Worm (Caenorhabditis elegans) whole organism, midembryonic: ENCODE measurements around the gene ceh-27.

Experiments
- T22C8.4 ChIP-seq: fragments of 200-800 bp; sonication (Bioruptor generic); IDR thresholded peaks from 2 replicates; pipeline ENCODE4 v1.3.6; 2022; ENCODE audit warnings: missing genetic modification characterization, missing compliant biosample characterization
- cog-1 ChIP-seq: sonication (generic microtip); optimal IDR thresholded peaks from 2 replicates; lab custom pipeline; 2016; ENCODE audit warnings: missing genetic modification characterization, missing compliant biosample characterization
- flt-1 ChIP-seq: fragments of 200-800 bp; sonication (Bioruptor generic); IDR thresholded peaks from 2 replicates; pipeline ENCODE4 v1.3.6; 2022; ENCODE audit warnings: missing genetic modification characterization, missing compliant biosample characterization
- klf-2 ChIP-seq: fragments of 200-800 bp; sonication (Bioruptor generic); conservative IDR thresholded peaks from 2 replicates; pipeline ENCODE4 v1.3.6; 2022; ENCODE audit warnings: missing genetic modification reagents, missing genetic modification characterization, missing compliant biosample characterization
- med-1 ChIP-seq: sonication (generic microtip); optimal IDR thresholded peaks from 2 replicates; lab custom pipeline; 2017; ENCODE audit warnings: missing genetic modification characterization, mild to moderate bottlenecking, missing compliant biosample characterization, antibody characterized with exemption, missing genetic modification reagents; ENCODE audit not compliant: insufficient read depth
- ref-1 ChIP-seq: fragments of 200-800 bp; sonication (Bioruptor generic); conservative IDR thresholded peaks from 2 replicates; pipeline ENCODE4 v1.3.6; 2022; ENCODE audit warnings: missing genetic modification reagents, missing genetic modification characterization, missing compliant biosample characterization
- tab-1 ChIP-seq: fragments of 200-800 bp; sonication (Bioruptor generic); IDR thresholded peaks from 2 replicates; pipeline ENCODE4 v1.3.6; 2022; ENCODE audit warnings: missing genetic modification characterization, missing compliant biosample characterization
- ztf-23 ChIP-seq: fragments of 200-800 bp; sonication (Bioruptor generic); IDR thresholded peaks from 2 replicates; pipeline ENCODE4 v1.3.6; 2022; ENCODE audit warnings: missing genetic modification reagents, missing genetic modification characterization, missing compliant biosample characterization
- ztf-29 ChIP-seq: fragments of 200-800 bp; sonication (Bioruptor generic); IDR thresholded peaks from 2 replicates; pipeline ENCODE4 v1.3.6; 2022; ENCODE audit warnings: missing genetic modification reagents, missing genetic modification characterization, missing compliant biosample characterization

ceh-27 gene

DNA sequence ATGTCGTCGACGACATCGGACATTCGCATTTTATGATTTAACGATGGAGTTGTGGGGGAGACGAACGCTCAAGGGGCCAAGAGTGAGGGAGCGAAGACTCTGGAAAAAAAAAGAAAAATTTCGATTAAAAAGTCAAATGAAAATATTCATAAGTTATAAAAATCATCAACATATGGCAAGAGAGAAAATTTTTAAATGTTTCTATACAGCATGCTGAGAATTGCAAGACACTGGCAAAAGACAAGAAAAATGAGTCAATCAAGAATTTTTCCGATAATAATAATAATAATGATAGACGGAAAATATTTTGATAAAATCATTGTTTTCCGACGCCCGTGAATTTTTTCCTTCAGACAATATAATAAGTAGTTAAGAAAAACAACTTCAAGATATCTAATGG, 27.7 kb downstream of the ceh-27 start, which contains the start of gene sipa-1:
sipa-1 (minus strand) TSS at position 101 of the 400 bp plus-strand sequence.
- TF ChIP-seq tab-1 (GFP tag; lab: Robert Waterston, UW) (no peak), flt-1 (GFP tag; lab: Robert Waterston, UW) (no peak), ref-1 (GFP tag; lab: Robert Waterston, UW) (no peak), cog-1 (tag; lab: Kevin White, UChicago) (no peak), med-1 (GFP tag; lab: Kevin White, UChicago) (no peak), klf-2 (GFP tag; lab: Robert Waterston, UW) (no peak), T22C8.4 (no peak), ztf-29 (GFP tag; lab: Robert Waterston, UW) (no peak), ztf-23 (GFP tag; lab: Robert Waterston, UW) (no peak)

DNA sequence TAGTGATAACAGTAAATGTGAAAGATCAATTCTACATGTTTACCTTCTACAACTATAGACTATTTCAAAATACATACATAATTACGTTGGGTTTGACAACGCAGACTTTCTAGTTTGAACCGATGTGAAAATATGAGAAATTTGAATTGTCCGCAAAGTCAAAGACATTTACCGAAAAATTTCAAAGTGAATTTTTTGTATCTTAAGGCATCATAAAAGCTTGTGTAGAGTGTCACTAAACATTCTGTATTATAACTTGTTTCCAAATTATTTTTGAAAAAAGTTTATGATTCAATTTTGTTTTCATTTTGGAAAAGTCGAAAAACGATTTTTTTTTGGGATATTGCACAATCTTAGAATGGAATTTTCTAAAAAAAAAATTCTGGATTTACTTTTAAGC, 29.3 kb downstream of the ceh-27 start:
- TF ChIP-seq tab-1 (GFP tag; lab: Robert Waterston, UW) = no peak
- no peak for TF ChIP-seq ztf-29 (GFP tag; lab: Robert Waterston, UW)

DNA sequence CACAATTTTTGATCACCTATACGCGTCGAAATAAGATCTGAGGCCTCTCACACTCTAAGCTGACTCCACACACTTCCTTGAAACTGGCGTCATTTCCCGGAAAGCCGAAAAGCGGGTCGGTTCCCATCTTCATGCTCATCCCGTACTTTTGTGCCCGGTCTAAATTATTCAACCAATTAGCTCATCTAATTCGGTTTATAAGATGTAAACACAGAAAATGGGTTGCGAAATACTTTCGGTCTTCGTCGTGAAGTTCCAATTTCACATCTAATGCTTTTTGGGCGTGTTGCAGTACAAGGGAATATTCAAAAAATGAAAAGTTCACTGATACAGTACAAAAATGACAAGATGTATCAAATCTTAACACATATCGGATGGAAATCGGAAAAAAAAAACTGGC, 33.8 kb downstream of the ceh-27 start:
- no peak for TF ChIP-seq tab-1 (GFP tag; lab: Robert Waterston, UW)
- TF ChIP-seq ztf-29 (GFP tag; lab: Robert Waterston, UW) = no peak
- no peak for TF ChIP-seq ztf-23 (GFP tag; lab: Robert Waterston, UW)
- no peak for TF ChIP-seq T22C8.4
- TF ChIP-seq flt-1 (GFP tag; lab: Robert Waterston, UW) = no peak
- no peak for TF ChIP-seq ref-1 (GFP tag; lab: Robert Waterston, UW)
- TF ChIP-seq cog-1 (tag; lab: Kevin White, UChicago) = no peak
- no peak for TF ChIP-seq klf-2 (GFP tag; lab: Robert Waterston, UW)
- TF ChIP-seq med-1 (GFP tag; lab: Kevin White, UChicago) = no peak

DNA sequence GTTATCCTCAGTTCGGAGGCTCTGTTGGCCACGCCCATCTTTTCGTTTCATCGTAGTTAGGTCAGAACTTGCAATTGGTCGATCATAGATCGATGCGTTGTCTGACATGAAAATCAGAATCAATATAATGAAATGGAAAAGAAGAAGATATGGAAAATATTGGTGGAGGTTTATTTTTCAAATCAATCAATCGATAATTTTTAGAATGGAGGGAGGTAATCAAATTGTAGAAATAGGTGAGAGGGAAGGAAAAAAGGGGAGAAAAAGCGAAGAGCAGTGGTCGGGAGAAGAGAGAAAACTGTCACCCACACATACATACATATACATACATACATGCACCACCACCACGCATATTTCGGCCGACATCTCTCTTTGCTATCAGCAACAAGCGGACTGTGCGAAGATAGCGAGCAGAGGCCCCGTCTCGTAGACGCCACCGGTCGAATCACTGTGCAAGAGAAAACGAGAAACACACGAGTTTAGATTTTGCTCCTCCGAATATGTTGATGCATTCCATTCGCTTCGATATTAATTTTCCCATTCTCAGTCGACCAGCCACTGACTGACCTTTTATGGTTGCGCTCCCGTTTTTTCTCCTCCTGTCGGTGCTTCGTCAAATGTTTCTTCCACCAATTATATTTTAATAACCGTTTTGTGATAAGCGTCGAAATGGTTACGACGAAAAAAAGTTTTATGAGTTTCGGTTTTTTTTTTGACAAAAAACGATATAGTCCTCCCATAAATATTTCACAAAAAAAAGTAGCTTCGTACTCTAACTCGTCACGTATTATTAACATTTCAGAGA, 35.5 kb downstream of the ceh-27 start, which contains the start of gene F35B12.10:
F35B12.10 (minus strand) TSS at position 51 of the 805 bp plus-strand sequence.
- TF ChIP-seq tab-1 (GFP tag; lab: Robert Waterston, UW) (no peak), ztf-29 (GFP tag; lab: Robert Waterston, UW) (no peak), ztf-23 (GFP tag; lab: Robert Waterston, UW) (no peak), med-1 (GFP tag; lab: Kevin White, UChicago) (no peak), T22C8.4 (no peak), klf-2 (GFP tag; lab: Robert Waterston, UW) (no peak), flt-1 (GFP tag; lab: Robert Waterston, UW) (no peak), cog-1 (tag; lab: Kevin White, UChicago) (no peak), ref-1 (GFP tag; lab: Robert Waterston, UW) (no peak)

DNA sequence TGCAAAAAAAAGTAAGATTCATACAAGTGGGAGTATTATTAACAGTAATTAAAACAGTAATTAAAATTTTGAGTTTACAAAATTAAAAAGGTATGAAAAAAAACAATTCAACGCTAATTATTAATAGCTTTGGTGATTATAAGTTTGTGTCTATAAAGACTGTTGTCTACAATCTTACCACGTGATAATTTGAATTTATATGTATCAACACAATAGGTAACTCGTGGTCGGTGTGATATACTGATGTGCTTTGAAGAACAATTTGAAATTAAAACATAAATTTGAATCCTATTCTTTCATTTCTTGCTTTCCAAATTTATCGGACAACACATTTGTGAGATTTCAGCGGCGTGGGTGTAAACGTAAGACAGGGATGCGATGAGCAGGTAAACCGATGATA, 37.1 kb downstream of the ceh-27 start:
- TF ChIP-seq ztf-29 (GFP tag; lab: Robert Waterston, UW) (no peak), cog-1 (tag; lab: Kevin White, UChicago) (no peak), T22C8.4 (no peak), tab-1 (GFP tag; lab: Robert Waterston, UW) (no peak), med-1 (GFP tag; lab: Kevin White, UChicago) (no peak), ztf-23 (GFP tag; lab: Robert Waterston, UW) (no peak), ref-1 (GFP tag; lab: Robert Waterston, UW) (no peak), klf-2 (GFP tag; lab: Robert Waterston, UW) (no peak), flt-1 (GFP tag; lab: Robert Waterston, UW) (no peak)

DNA sequence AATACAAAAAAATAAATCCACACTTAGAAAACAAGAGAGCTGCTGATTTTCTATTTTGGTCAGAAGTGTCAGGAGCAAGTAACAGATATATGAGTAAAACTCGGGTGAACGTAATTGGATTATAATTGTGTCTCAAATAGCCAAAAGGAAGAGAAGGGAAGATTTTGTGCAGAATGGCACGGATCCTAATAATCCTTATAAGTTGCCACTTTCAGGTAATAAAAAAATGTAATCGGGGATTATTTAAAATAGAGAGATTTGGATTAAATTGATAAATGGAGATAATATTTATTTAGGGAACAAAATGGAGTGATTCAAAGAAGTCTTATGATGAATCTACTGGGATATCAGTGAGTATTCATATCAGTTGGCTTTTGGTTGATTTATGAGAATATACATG, 39.9 kb downstream of the ceh-27 start:
- no peak for TF ChIP-seq klf-2 (GFP tag; lab: Robert Waterston, UW)
- TF ChIP-seq tab-1 (GFP tag; lab: Robert Waterston, UW) = no peak
- TF ChIP-seq ztf-29 (GFP tag; lab: Robert Waterston, UW) = no peak
- no peak for TF ChIP-seq cog-1 (tag; lab: Kevin White, UChicago)
- TF ChIP-seq ref-1 (GFP tag; lab: Robert Waterston, UW) = no peak
- no peak for TF ChIP-seq med-1 (GFP tag; lab: Kevin White, UChicago)
- no peak for TF ChIP-seq flt-1 (GFP tag; lab: Robert Waterston, UW)

DNA sequence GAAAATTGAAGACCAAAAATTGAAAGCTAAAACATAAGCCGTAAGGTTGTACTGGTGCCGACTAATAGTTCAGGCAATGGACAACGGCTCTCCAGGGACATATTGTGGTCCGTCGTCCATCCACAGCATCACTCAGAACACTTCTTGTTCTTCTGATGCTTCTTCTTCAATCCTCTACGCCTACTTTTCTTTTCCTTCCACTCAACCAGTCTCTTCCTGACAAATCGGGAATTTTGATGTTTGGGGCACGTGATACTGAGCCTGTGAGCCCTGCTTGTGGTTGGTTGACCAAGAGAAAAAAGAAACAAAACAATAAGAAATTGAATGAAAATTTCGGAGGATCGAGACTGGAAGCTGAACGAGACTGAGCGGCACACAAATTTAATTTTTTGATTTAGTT, 43.6 kb downstream of the ceh-27 start:
- TF ChIP-seq ref-1 (GFP tag; lab: Robert Waterston, UW) = no peak
- TF ChIP-seq cog-1 (tag; lab: Kevin White, UChicago) = no peak
- TF ChIP-seq klf-2 (GFP tag; lab: Robert Waterston, UW) = no peak
- no peak for TF ChIP-seq flt-1 (GFP tag; lab: Robert Waterston, UW)
- no peak for TF ChIP-seq ztf-29 (GFP tag; lab: Robert Waterston, UW)
- no peak for TF ChIP-seq T22C8.4
- TF ChIP-seq med-1 (GFP tag; lab: Kevin White, UChicago) = no peak
- TF ChIP-seq ztf-23 (GFP tag; lab: Robert Waterston, UW) = no peak

DNA sequence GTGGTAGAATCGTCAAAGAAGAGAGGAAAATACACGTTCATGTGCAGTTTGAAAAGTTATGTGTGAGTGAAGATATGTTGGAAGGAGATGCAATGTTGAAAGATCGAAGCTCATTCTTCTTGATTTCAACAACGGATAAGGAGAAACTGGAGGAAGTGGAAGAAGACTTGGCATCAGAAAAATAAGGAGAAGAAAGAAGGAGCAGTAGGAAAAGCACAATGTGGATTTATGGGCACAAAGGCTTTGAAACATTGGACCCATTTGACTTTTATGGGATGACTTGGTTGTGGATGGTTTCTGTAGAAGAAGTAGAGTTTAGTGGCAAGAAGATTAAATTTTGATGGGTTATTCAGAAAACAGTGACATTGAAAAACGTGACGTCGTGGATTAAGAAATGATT, 44.8 kb downstream of the ceh-27 start:
- no peak for TF ChIP-seq ztf-29 (GFP tag; lab: Robert Waterston, UW)
- TF ChIP-seq ztf-23 (GFP tag; lab: Robert Waterston, UW) = no peak
- no peak for TF ChIP-seq med-1 (GFP tag; lab: Kevin White, UChicago)
- TF ChIP-seq ref-1 (GFP tag; lab: Robert Waterston, UW) = no peak
- no peak for TF ChIP-seq klf-2 (GFP tag; lab: Robert Waterston, UW)
- no peak for TF ChIP-seq flt-1 (GFP tag; lab: Robert Waterston, UW)
- no peak for TF ChIP-seq tab-1 (GFP tag; lab: Robert Waterston, UW)
- no peak for TF ChIP-seq T22C8.4
- TF ChIP-seq cog-1 (tag; lab: Kevin White, UChicago) = no peak

DNA sequence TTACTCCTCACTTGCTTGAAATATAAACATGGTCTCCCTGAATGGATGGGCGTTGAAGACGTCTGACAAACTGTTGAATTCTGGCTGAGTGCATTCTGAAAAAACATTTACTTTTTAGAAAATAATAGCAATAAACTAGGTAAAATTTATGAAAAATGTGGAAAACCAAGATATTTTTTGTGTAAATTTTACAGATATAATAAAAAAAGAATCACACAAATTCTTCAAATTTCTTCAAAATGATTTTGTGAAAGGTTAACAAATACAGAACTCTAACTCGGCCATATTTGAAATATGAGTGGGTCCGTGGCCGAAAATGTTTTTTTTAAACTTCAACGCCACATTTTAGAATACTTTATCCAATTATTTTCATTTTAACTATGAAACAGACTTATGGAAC, 46.7 kb downstream of the ceh-27 start, which contains the start of gene glb-15:
glb-15 (minus strand) TSS at position 101 of the 400 bp plus-strand sequence.
- TF ChIP-seq klf-2 (GFP tag; lab: Robert Waterston, UW) = no peak
- no peak for TF ChIP-seq cog-1 (tag; lab: Kevin White, UChicago)
- TF ChIP-seq tab-1 (GFP tag; lab: Robert Waterston, UW) = no peak
- TF ChIP-seq flt-1 (GFP tag; lab: Robert Waterston, UW) = no peak
- TF ChIP-seq ztf-23 (GFP tag; lab: Robert Waterston, UW) = no peak
- no peak for TF ChIP-seq med-1 (GFP tag; lab: Kevin White, UChicago)
- TF ChIP-seq ref-1 (GFP tag; lab: Robert Waterston, UW) = no peak
